Worm (Caenorhabditis elegans) whole organism, L2 larva: Measurements from ENCODE around the gene glb-16.

Experiments used
- F13H6.1 ChIP-seq: sonication (generic microtip); optimal IDR thresholded peaks from 2 replicates; lab custom pipeline; 2016; ENCODE audit warnings: missing genetic modification characterization, missing compliant biosample characterization
- ZK546.5 ChIP-seq: sonication (generic microtip); optimal IDR thresholded peaks from 2 replicates; lab custom pipeline; 2017; ENCODE audit warnings: missing biosample characterization, missing genetic modification characterization
- aly-2 ChIP-seq: fragments of 150-350 bp; optimal IDR thresholded peaks from 2 replicates; lab custom pipeline; 2014; ENCODE audit warnings: missing biosample characterization, missing genetic modification characterization
- ama-1 ChIP-seq: fragments of 150-350 bp; optimal IDR thresholded peaks from 2 replicates; lab custom pipeline; 2018; ENCODE audit warnings: inconsistent platforms
- ceh-16 ChIP-seq: fragments of 150-350 bp; optimal IDR thresholded peaks from 2 replicates; lab custom pipeline; 2014; ENCODE audit warnings: missing biosample characterization, missing genetic modification characterization
- elt-1 ChIP-seq: fragments of 150-350 bp; optimal IDR thresholded peaks from 2 replicates; lab custom pipeline; 2014; ENCODE audit warnings: missing biosample characterization, missing genetic modification characterization
- lin-13 ChIP-seq: fragments of 150-350 bp; optimal IDR thresholded peaks from 2 replicates; lab custom pipeline; 2014; ENCODE audit warnings: missing biosample characterization, missing genetic modification reagents, missing genetic modification characterization
- nhr-23 ChIP-seq: fragments of 150-350 bp; optimal IDR thresholded peaks from 2 replicates; lab custom pipeline; 2014; ENCODE audit warnings: missing biosample characterization, missing genetic modification reagents, missing genetic modification characterization
- nhr-237 ChIP-seq: fragments of 150-350 bp; optimal IDR thresholded peaks from 2 replicates; lab custom pipeline; 2014; ENCODE audit warnings: missing biosample characterization, missing genetic modification characterization
- nhr-25 ChIP-seq: fragments of 150-350 bp; sonication (generic microtip); optimal IDR thresholded peaks from 3 replicates; lab custom pipeline; 2014; ENCODE audit warnings: missing biosample characterization, missing genetic modification characterization
- sem-4 ChIP-seq: fragments of 150-350 bp; optimal IDR thresholded peaks from 2 replicates; lab custom pipeline; 2014; ENCODE audit warnings: missing biosample characterization, missing genetic modification reagents, missing genetic modification characterization
- snpc-4 ChIP-seq: fragments of 150-350 bp; optimal IDR thresholded peaks from 2 replicates; lab custom pipeline; 2014; ENCODE audit warnings: missing biosample characterization, missing genetic modification characterization
- unc-62 ChIP-seq: fragments of 150-350 bp; optimal IDR thresholded peaks from 2 replicates; lab custom pipeline; 2014; ENCODE audit warnings: missing biosample characterization, missing genetic modification reagents, missing genetic modification characterization
- ztf-1 ChIP-seq: fragments of 200-800 bp; sonication (Bioruptor generic); conservative IDR thresholded peaks from 2 replicates; pipeline ENCODE4 v1.3.6; 2022; ENCODE audit warnings: missing genetic modification characterization, missing compliant biosample characterization

ce11 chrX:7578308-7578707, 38.4 kb upstream of the glb-16 start:
- TF ChIP-seq aly-2 (tag; lab: Kevin White, UChicago) (no peak), nhr-25 (no peak), ZK546.5 (no peak), lin-13 (GFP tag; lab: Kevin White, UChicago) (no peak), elt-1 (tag; lab: Kevin White, UChicago) (no peak), unc-62 (GFP tag; lab: Kevin White, UChicago) (no peak), ama-1 (no peak), F13H6.1 (tag; lab: Kevin White, UChicago) (peak; percentile 4), nhr-23 (no peak), ceh-16 (tag; lab: Kevin White, UChicago) (no peak), ztf-1 (GFP tag; lab: Robert Waterston, UW) (no peak), sem-4 (tag; lab: Kevin White, UChicago) (no peak), snpc-4 (no peak), nhr-237 (tag; lab: Kevin White, UChicago) (no peak)
